Worm (Caenorhabditis elegans): Measurements from ENCODE around the gene mcm-2.

mcm-2 gene

DNA sequence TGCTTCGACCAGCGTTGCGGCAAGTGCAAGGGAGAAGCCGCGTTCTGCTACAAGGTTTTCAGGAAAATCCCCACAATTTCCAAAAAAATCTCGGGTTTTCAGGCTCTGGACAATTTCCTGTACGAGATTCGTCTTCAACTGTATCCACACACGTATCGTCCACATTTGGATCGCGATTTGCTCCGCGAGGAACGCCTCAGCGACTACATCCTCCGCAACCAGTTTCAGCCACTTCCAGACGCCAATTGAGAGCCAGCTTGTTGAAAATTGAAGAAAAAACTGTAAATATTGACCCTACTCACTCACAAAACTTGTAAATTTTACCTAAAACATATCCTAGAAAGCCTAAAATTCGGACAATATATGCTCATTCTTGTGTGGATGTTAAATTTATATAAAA lies 41.6 kb downstream of the mcm-2 start (continued):
- TF ChIP-seq snpc-1.2 (GFP tag; IDR thresholded peaks at IDR 0.05) (no peak), egl-43 (GFP tag; IDR thresholded peaks at IDR 0.05) (0 out of 2 replicates have a peak, but pooled peaks have one; percentile 38), ceh-20 (GFP tag; IDR thresholded peaks at IDR 0.05) (no peak), tra-1 (GFP tag; IDR thresholded peaks at IDR 0.05) (no peak), lsy-2 (tag; optimal IDR thresholded peaks at IDR 0.05) (no peak), nhr-237 (tag; optimal IDR thresholded peaks at IDR 0.05) (no peak), R02D3.7 (tag; optimal IDR thresholded peaks at IDR 0.05) (no peak), dpl-1 (GFP tag; optimal IDR thresholded peaks at IDR 0.05) (no peak), fos-1 (tag; optimal IDR thresholded peaks at IDR 0.05) (no peak), hlh-11 (tag; optimal IDR thresholded peaks at IDR 0.05) (peak; percentile 2), D1046.2 (GFP tag; IDR thresholded peaks at IDR 0.05) (no peak), pqm-1 (tag; optimal IDR thresholded peaks at IDR 0.05) (no peak), daf-12 (tag; optimal IDR thresholded peaks at IDR 0.05) (no peak)

- no peak for TF ChIP-seq gei-8 (GFP tag; optimal IDR thresholded peaks at IDR 0.05)
- no peak for TF ChIP-seq nhr-111 (GFP tag; optimal IDR thresholded peaks at IDR 0.05)
- TF ChIP-seq zip-11 (GFP tag; IDR thresholded peaks at IDR 0.05), result no peak
- TF ChIP-seq ztf-7 (tag; optimal IDR thresholded peaks at IDR 0.05), result no peak
- no peak for TF ChIP-seq aly-2 (tag; optimal IDR thresholded peaks at IDR 0.05)
- TF ChIP-seq lsy-2 (tag; optimal IDR thresholded peaks at IDR 0.05), result no peak
- TF ChIP-seq lim-7 (GFP tag; IDR thresholded peaks at IDR 0.05), result no peak
- no peak for TF ChIP-seq ceh-20 (GFP tag; IDR thresholded peaks at IDR 0.05)
- TF ChIP-seq aha-1 (tag), result no peak
- TF ChIP-seq jun-1 (tag; optimal IDR thresholded peaks at IDR 0.05), result no peak
Measured at ce11 chrII:11963132-11963630, 43.2 kb downstream of the mcm-2 start.

DNA sequence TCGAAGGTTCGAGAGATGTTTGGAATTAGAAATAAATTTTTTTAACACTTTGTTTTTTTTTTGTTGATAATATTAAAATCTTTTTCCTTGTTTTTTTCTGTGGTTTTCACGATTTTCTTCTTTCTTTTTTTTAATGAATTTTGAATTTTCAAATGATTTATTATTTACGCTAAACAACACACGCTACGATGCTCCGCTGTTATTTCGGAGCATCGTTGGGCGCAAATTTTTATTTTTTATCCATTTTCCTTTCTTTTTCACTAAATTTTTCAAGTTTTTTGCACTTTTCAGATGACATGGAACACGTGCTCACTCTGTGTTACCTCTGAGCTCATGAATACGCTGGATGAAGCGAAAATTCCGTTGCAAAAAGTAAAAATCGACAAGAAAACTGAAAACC lies 44.3 kb downstream of the mcm-2 start, which contains the start of the genes W03C9.1 and W03C9.2:
Gene W03C9.1, minus strand, starts transcription at position 46 of the 400 bp plus-strand sequence.
Gene W03C9.2, plus strand, starts transcription at position 286 of the 400 bp plus-strand sequence.
- TF ChIP-seq ztf-11 (tag; optimal IDR thresholded peaks at IDR 0.05) (no peak), hlh-11 (tag; optimal IDR thresholded peaks at IDR 0.05) (no peak), Y48G9A.11 (GFP tag; IDR thresholded peaks at IDR 0.05) (peak; percentile 59; the same call in 1 of the 2 replicates), zag-1 (tag; optimal IDR thresholded peaks at IDR 0.05) (no peak), ceh-20 (GFP tag; IDR thresholded peaks at IDR 0.05) (no peak), daf-8 (GFP tag; IDR thresholded peaks at IDR 0.05) (no peak), ceh-44 (GFP tag; IDR thresholded peaks at IDR 0.05) (no peak), nhr-76 (tag; optimal IDR thresholded peaks at IDR 0.05) (no peak), R02D3.7 (tag; optimal IDR thresholded peaks at IDR 0.05) (no peak), dmd-6 (GFP tag; IDR thresholded peaks at IDR 0.05) (no peak), unc-39 (tag; optimal IDR thresholded peaks at IDR 0.05) (no peak), hmg-1.1 (GFP tag; IDR thresholded peaks at IDR 0.05) (no peak), attf-4 (tag; optimal IDR thresholded peaks at IDR 0.05) (no peak), T20F7.1 (GFP tag; optimal IDR thresholded peaks at IDR 0.05) (peak; percentile 51)

- TF ChIP-seq saeg-2 (GFP tag; IDR thresholded peaks at IDR 0.05), result peak; percentile 94
- TF ChIP-seq lir-3 (tag; optimal IDR thresholded peaks at IDR 0.05), result peak; percentile 93
- no peak; the same call in 1 of the 2 replicates for TF ChIP-seq tag-97 (GFP tag; IDR thresholded peaks at IDR 0.05)
- TF ChIP-seq php-3 (GFP tag; IDR thresholded peaks at IDR 0.05), result peak; percentile 94
- TF ChIP-seq unc-130 (GFP tag; optimal IDR thresholded peaks at IDR 0.05), result peak; percentile 95
- peak in 1 of 2 experiments; percentile 22 for TF ChIP-seq mdl-1 (tag; optimal IDR thresholded peaks at IDR 0.05)
- TF ChIP-seq daf-16 (GFP tag; optimal IDR thresholded peaks at IDR 0.05), result peak; percentile 85 to 98
- TF ChIP-seq daf-16 (tag; optimal IDR thresholded peaks at IDR 0.05), result peak; percentile 52
- peak; percentile 97 for TF ChIP-seq Y75B8A.6 (GFP tag; IDR thresholded peaks at IDR 0.05)
- no peak for TF ChIP-seq ces-1 (GFP tag; optimal IDR thresholded peaks at IDR 0.05)
- TF ChIP-seq hmg-1.1 (GFP tag; IDR thresholded peaks at IDR 0.05), result peak; percentile 95
- peak; percentile 89 for TF ChIP-seq ceh-20 (GFP tag; IDR thresholded peaks at IDR 0.05)
- TF ChIP-seq Y5F2A.4 (GFP tag; optimal IDR thresholded peaks at IDR 0.05), result peak; percentile 98
- peak in 1 of 2 experiments; percentile 73 for TF ChIP-seq unc-62 (GFP tag; optimal IDR thresholded peaks at IDR 0.05 in 1 of 2)
- TF ChIP-seq unc-62 (tag; optimal IDR thresholded peaks at IDR 0.05), result no peak
- peak; percentile 12 for TF ChIP-seq zip-2 (tag; optimal IDR thresholded peaks at IDR 0.05)
- peak; percentile 40 for TF ChIP-seq nhr-6 (tag; optimal IDR thresholded peaks at IDR 0.05)
- TF ChIP-seq ceh-82 (tag; optimal IDR thresholded peaks at IDR 0.05), result no peak
Measured at ce11 chrII:11960596-11961217, 45.7 kb downstream of the mcm-2 start.
